Fruit fly (Drosophila melanogaster) whole organism, adult: Measurements from ENCODE around the gene Fnta.

ENCODE experiments used
- CG12768 ChIP-seq: fragments of 200-800 bp; sonication (Bioruptor generic); optimal IDR thresholded peaks from 2 replicates; lab custom pipeline; 2017; ENCODE audit warnings: missing biosample characterization, missing genetic modification characterization, mild to moderate bottlenecking, moderate library complexity, missing genetic modification reagents
- CG1620 ChIP-seq: fragments of 200-800 bp; sonication (Bioruptor generic); optimal IDR thresholded peaks from 2 replicates; lab custom pipeline; 2016; ENCODE audit warnings: missing biosample characterization, missing genetic modification characterization
- CG33017 ChIP-seq: fragments of 200-800 bp; sonication (Bioruptor generic); optimal IDR thresholded peaks from 2 replicates; lab custom pipeline; 2018; ENCODE audit warnings: missing biosample characterization, mild to moderate bottlenecking, missing genetic modification characterization, moderate library complexity
- CG5204 ChIP-seq: fragments of 200-800 bp; sonication (Bioruptor generic); optimal IDR thresholded peaks from 2 replicates; lab custom pipeline; 2016; ENCODE audit warnings: missing biosample characterization, missing genetic modification characterization
- CG7045 ChIP-seq: fragments of 200-800 bp; sonication (Bioruptor generic); optimal IDR thresholded peaks from 2 replicates; lab custom pipeline; 2017; ENCODE audit warnings: missing biosample characterization, mild to moderate bottlenecking, missing genetic modification characterization
- CG7101 ChIP-seq: fragments of 200-800 bp; sonication (Bioruptor generic); optimal IDR thresholded peaks from 2 replicates; lab custom pipeline; 2018; ENCODE audit warnings: missing biosample characterization, mild to moderate bottlenecking, missing genetic modification characterization, moderate library complexity
- Clk ChIP-seq: fragments of 200-800 bp; sonication (Bioruptor generic); optimal IDR thresholded peaks from 2 replicates; lab custom pipeline; 2017; ENCODE audit warnings: missing biosample characterization, missing genetic modification characterization
- Crg-1 ChIP-seq: fragments of 200-800 bp; sonication (Bioruptor generic); optimal IDR thresholded peaks from 2 replicates; lab custom pipeline; 2016; ENCODE audit warnings: missing biosample characterization, missing genetic modification characterization
- Hr96 ChIP-seq: fragments of 200-800 bp; sonication (Bioruptor generic); optimal IDR thresholded peaks from 2 replicates; lab custom pipeline; 2016; ENCODE audit warnings: missing biosample characterization, missing genetic modification characterization
- Mnt ChIP-seq: fragments of 200-800 bp; sonication (Bioruptor generic); optimal IDR thresholded peaks from 2 replicates; lab custom pipeline; 2016; ENCODE audit warnings: missing biosample characterization, mild to moderate bottlenecking, missing genetic modification characterization
- bab1 ChIP-seq: fragments of 200-800 bp; sonication (Bioruptor generic); optimal IDR thresholded peaks from 3 replicates; lab custom pipeline; 2019; ENCODE audit warnings: missing biosample characterization, mild to moderate bottlenecking, missing genetic modification characterization, moderate library complexity
- cic ChIP-seq: fragments of 200-800 bp; sonication (Bioruptor generic); optimal IDR thresholded peaks from 2 replicates; lab custom pipeline; 2017; ENCODE audit warnings: missing biosample characterization, mild to moderate bottlenecking, missing genetic modification characterization, moderate library complexity
- cnc ChIP-seq, 2 experiments: fragments of >200 bp; optimal IDR thresholded peaks; 2 replicates each; lab custom pipeline; 2017
- kay ChIP-seq: fragments of 200-800 bp; sonication (Bioruptor generic); peaks from one replicate; lab custom pipeline; 2016; ENCODE audit warnings: missing biosample characterization, missing genetic modification characterization, borderline replicate concordance
- ovo ChIP-seq: fragments of 200-800 bp; sonication (Bioruptor generic); optimal IDR thresholded peaks from 2 replicates; lab custom pipeline; 2016; ENCODE audit warnings: missing biosample characterization, missing genetic modification characterization
- pad ChIP-seq: fragments of 200-800 bp; sonication (Bioruptor generic); optimal IDR thresholded peaks from 3 replicates; lab custom pipeline; 2017; ENCODE audit warnings: missing biosample characterization, missing genetic modification characterization, mild to moderate bottlenecking, moderate library complexity, missing genetic modification reagents
- tj ChIP-seq: fragments of 200-800 bp; sonication (Bioruptor generic); optimal IDR thresholded peaks from 3 replicates; lab custom pipeline; 2017; ENCODE audit warnings: missing biosample characterization, mild to moderate bottlenecking, missing genetic modification characterization, moderate library complexity
- toe ChIP-seq: fragments of 200-800 bp; sonication (Bioruptor generic); optimal IDR thresholded peaks from 2 replicates; lab custom pipeline; 2016; ENCODE audit warnings: missing biosample characterization, missing genetic modification characterization

Gene Fnta

dm6 chr2L:4797643-4798042 lies 32.9 kb downstream of the Fnta start:
- no peak for TF ChIP-seq CG7045 (GFP tag; lab: Kevin White, UChicago)
- no peak for TF ChIP-seq Hr96 (GFP tag; lab: Kevin White, UChicago)
- TF ChIP-seq tj (GFP tag; lab: Kevin White, UChicago), result no peak
- no peak for TF ChIP-seq bab1
- TF ChIP-seq CG7101 (tag; lab: Kevin White, UChicago), result no peak
- no peak for TF ChIP-seq kay (GFP tag; lab: Kevin White, UChicago)

- TF ChIP-seq CG33017 (tag; lab: Kevin White, UChicago) (no peak), toe (GFP tag; lab: Kevin White, UChicago) (no peak), tj (GFP tag; lab: Kevin White, UChicago) (no peak), CG7101 (tag; lab: Kevin White, UChicago) (no peak), CG12768 (GFP tag; lab: Kevin White, UChicago) (no peak), Clk (GFP tag; lab: Kevin White, UChicago) (no peak), Crg-1 (GFP tag; lab: Kevin White, UChicago) (no peak)
Measured at dm6 chr2L:4794524-4794804, 36.0 kb downstream of the Fnta start, which contains the start of gene CG3294. Gene CG3294, plus strand, starts transcription at chr2L:4794549.

- no peak for TF ChIP-seq CG1620
- peak; percentile 96 for TF ChIP-seq pad (GFP tag; lab: Kevin White, UChicago)
- TF ChIP-seq toe (GFP tag; lab: Kevin White, UChicago), result no peak
- no peak for TF ChIP-seq CG7101 (tag; lab: Kevin White, UChicago)
- no peak for TF ChIP-seq Mnt (GFP tag; lab: Kevin White, UChicago)
- no peak for TF ChIP-seq bab1
- TF ChIP-seq ovo (GFP tag; lab: Kevin White, UChicago), result no peak
- no peak for TF ChIP-seq cic (GFP tag; lab: Kevin White, UChicago)
- TF ChIP-seq Hr96 (GFP tag; lab: Kevin White, UChicago), result no peak
- TF ChIP-seq tj (GFP tag; lab: Kevin White, UChicago), result no peak
- no peak for TF ChIP-seq Clk (GFP tag; lab: Kevin White, UChicago)
- no peak for TF ChIP-seq CG5204 (GFP tag; lab: Kevin White, UChicago)
- TF ChIP-seq kay (GFP tag; lab: Kevin White, UChicago), result peak; percentile 93
- TF ChIP-seq cnc (optimal IDR thresholded peaks at IDR 0.05; lab: Kevin White, UChicago), result no peak
Measured at dm6 chr2L:4793780-4794523, 36.5 kb downstream of the Fnta start, which contains the start of gene fipi. Gene fipi, minus strand, starts transcription at chr2L:4794044.
